Worm (Caenorhabditis elegans) whole organism, L4 larva: ENCODE measurements around the gene clec-228.

Experiments
- F49E8.2 ChIP-seq: sonication (generic microtip); optimal IDR thresholded peaks from 2 replicates; lab custom pipeline; 2016; ENCODE audit warnings: missing compliant biosample characterization, mild to moderate bottlenecking, missing genetic modification characterization, borderline replicate concordance
- Y5F2A.4 ChIP-seq: fragments of 200-800 bp; sonication (Bioruptor generic); optimal IDR thresholded peaks from 2 replicates; lab custom pipeline; 2018; ENCODE audit warnings: mild to moderate bottlenecking, missing genetic modification characterization, missing compliant biosample characterization
- aly-2 ChIP-seq: sonication (generic microtip); optimal IDR thresholded peaks from 2 replicates; lab custom pipeline; 2018; ENCODE audit warnings: missing biosample characterization, missing genetic modification characterization
- ces-1 ChIP-seq: fragments of 150-350 bp; sonication (generic microtip); optimal IDR thresholded peaks from 4 replicates; lab custom pipeline; 2014; ENCODE audit warnings: missing biosample characterization, missing genetic modification reagents, missing genetic modification characterization
- ctbp-1 ChIP-seq: fragments of 200-800 bp; sonication (Bioruptor generic); IDR thresholded peaks from 2 replicates; pipeline ENCODE4 v1.3.6; 2022; ENCODE audit warnings: missing genetic modification reagents, missing genetic modification characterization, missing compliant biosample characterization
- egl-27 ChIP-seq: sonication (generic microtip); optimal IDR thresholded peaks from 3 replicates; lab custom pipeline; 2017; ENCODE audit warnings: missing biosample characterization, missing genetic modification reagents, missing genetic modification characterization
- fkh-10 ChIP-seq: fragments of 150-350 bp; optimal IDR thresholded peaks from 2 replicates; lab custom pipeline; 2014; ENCODE audit warnings: missing biosample characterization, missing genetic modification reagents, missing genetic modification characterization
- nhr-76 ChIP-seq: fragments of 150-350 bp; optimal IDR thresholded peaks from 2 replicates; lab custom pipeline; 2014; ENCODE audit warnings: missing biosample characterization, missing genetic modification characterization
- nhr-77 ChIP-seq: fragments of 150-350 bp; optimal IDR thresholded peaks from 2 replicates; lab custom pipeline; 2014; ENCODE audit warnings: missing biosample characterization, missing genetic modification characterization
- pha-4 ChIP-seq, 2 experiments: fragments of 150-350 bp in 1 of 2; fragments of 200-800 bp in 1 of 2; sonication (Bioruptor generic) in 1 of 2; IDR thresholded peaks in 1 of 2; optimal IDR thresholded peaks in 1 of 2; 2 replicates each; pipeline versions ENCODE4 v1.3.6 to Lab custom; 2014 to 2022; ENCODE audit warnings: missing genetic modification characterization in 2 of 2, missing genetic modification reagents in 2 of 2, missing biosample characterization in 1 of 2, missing compliant biosample characterization in 1 of 2
- pqm-1 ChIP-seq: sonication (generic microtip); optimal IDR thresholded peaks from 2 replicates; lab custom pipeline; 2017; ENCODE audit warnings: missing biosample characterization, missing genetic modification characterization
- unc-39 ChIP-seq: sonication (generic microtip); optimal IDR thresholded peaks from 2 replicates; lab custom pipeline; 2017; ENCODE audit warnings: missing biosample characterization, missing genetic modification characterization

ce11 chrV:15305502-15305901 is 33.8 kb downstream of the clec-228 start, which contains the start of gene T26H8.5:
- no peak for TF ChIP-seq pqm-1
- TF ChIP-seq egl-27 (tag; lab: Kevin White, UChicago): no peak
- TF ChIP-seq F49E8.2 (tag; lab: Kevin White, UChicago): no peak
- no peak for TF ChIP-seq fkh-10 (GFP tag; lab: Kevin White, UChicago)
- no peak for TF ChIP-seq ces-1 (GFP tag; lab: Kevin White, UChicago)
- no peak for TF ChIP-seq ctbp-1 (GFP tag; lab: Robert Waterston, UW)
- no peak for TF ChIP-seq aly-2 (tag; lab: Kevin White, UChicago)
- no peak for TF ChIP-seq pha-4 (GFP tag; IDR thresholded peaks at IDR 0.05; lab: Robert Waterston, UW)
- TF ChIP-seq pha-4 (tag; optimal IDR thresholded peaks at IDR 0.05; lab: Kevin White, UChicago): no peak
- TF ChIP-seq unc-39 (tag; lab: Kevin White, UChicago): no peak
- TF ChIP-seq nhr-76 (tag; lab: Kevin White, UChicago): no peak
- no peak for TF ChIP-seq nhr-77
- TF ChIP-seq Y5F2A.4 (GFP tag; lab: Kevin White, UChicago): no peak
